Fruit fly (Drosophila melanogaster) whole organism, embryonic: Measurements from ENCODE around the gene CG32102.

Experiments used
- BEAF-32 ChIP-seq: fragments of 200-800 bp; sonication (Bioruptor generic); optimal IDR thresholded peaks from 3 replicates; lab custom pipeline; 2017; ENCODE audit warnings: missing biosample characterization, missing genetic modification characterization, mild to moderate bottlenecking, moderate library complexity, missing genetic modification reagents
- CG1024 ChIP-seq: fragments of 200-800 bp; sonication (Bioruptor generic); IDR thresholded peaks from 2 replicates; pipeline ENCODE4 v1.3.6; 2022; ENCODE audit warnings: missing biosample characterization, missing genetic modification characterization
- CG10321 ChIP-seq: fragments of 200-800 bp; sonication (Bioruptor generic); IDR thresholded peaks from 2 replicates; pipeline ENCODE4 v1.3.6; 2022; ENCODE audit warnings: missing biosample characterization, missing genetic modification characterization
- CG11695 ChIP-seq: fragments of 200-800 bp; sonication (Bioruptor generic); IDR thresholded peaks from 3 replicates; pipeline ENCODE4 v1.3.6; 2022; ENCODE audit warnings: missing biosample characterization, missing genetic modification characterization
- CG12744 ChIP-seq: fragments of 200-800 bp; sonication (Bioruptor generic); optimal IDR thresholded peaks from 2 replicates; lab custom pipeline; 2016; ENCODE audit warnings: missing biosample characterization, missing genetic modification characterization
- CG13287 ChIP-seq: fragments of 200-800 bp; sonication (Bioruptor generic); IDR thresholded peaks from 2 replicates; pipeline ENCODE4 v1.3.6; 2022; ENCODE audit warnings: missing biosample characterization, missing genetic modification characterization; ENCODE audit not compliant: partially characterized antibody
- CG14441 ChIP-seq: fragments of 200-800 bp; sonication (Bioruptor generic); IDR thresholded peaks from 2 replicates; pipeline ENCODE4 v1.3.6; 2022; ENCODE audit warnings: missing biosample characterization, missing genetic modification characterization
- CG14965 ChIP-seq: fragments of 200-800 bp; sonication (Bioruptor generic); optimal IDR thresholded peaks from 2 replicates; lab custom pipeline; 2016; ENCODE audit warnings: missing biosample characterization, missing genetic modification characterization, borderline replicate concordance
- CG17385 ChIP-seq: fragments of 200-800 bp; sonication (Bioruptor generic); optimal IDR thresholded peaks from 3 replicates; lab custom pipeline; 2018; ENCODE audit warnings: missing biosample characterization, mild to moderate bottlenecking, missing genetic modification characterization
- CG17612 ChIP-seq: fragments of 200-800 bp; sonication (Bioruptor generic); IDR thresholded peaks from 2 replicates; pipeline ENCODE4 v1.3.6; 2022; ENCODE audit warnings: missing biosample characterization, missing genetic modification characterization
- CG2116 ChIP-seq: fragments of 200-800 bp; sonication (Bioruptor generic); optimal IDR thresholded peaks from 3 replicates; lab custom pipeline; 2018; ENCODE audit warnings: missing biosample characterization, mild to moderate bottlenecking, missing genetic modification characterization
- CG2889 ChIP-seq: fragments of 200-800 bp; sonication (Bioruptor generic); IDR thresholded peaks from 3 replicates; pipeline ENCODE4 v1.3.6; 2022; ENCODE audit warnings: missing biosample characterization, missing genetic modification characterization
- CG32772 ChIP-seq: fragments of 200-800 bp; sonication (Bioruptor generic); IDR thresholded peaks from 2 replicates; pipeline ENCODE4 v1.3.6; 2022; ENCODE audit warnings: missing biosample characterization, missing genetic modification characterization
- CG3281 ChIP-seq: fragments of 200-800 bp; sonication (Bioruptor generic); optimal IDR thresholded peaks from 3 replicates; lab custom pipeline; 2017; ENCODE audit warnings: missing biosample characterization, mild to moderate bottlenecking, missing genetic modification characterization
- CG34422 ChIP-seq: fragments of 200-800 bp; sonication (Bioruptor generic); IDR thresholded peaks from 3 replicates; pipeline ENCODE4 v1.3.6; 2022; ENCODE audit warnings: missing biosample characterization, missing genetic modification characterization
- CG43689 ChIP-seq: fragments of 200-800 bp; sonication (Bioruptor generic); IDR thresholded peaks from 2 replicates; pipeline ENCODE4 v1.3.6; 2022; ENCODE audit warnings: missing biosample characterization, missing genetic modification characterization
- CG4424 ChIP-seq: fragments of 200-800 bp; sonication (Bioruptor generic); optimal IDR thresholded peaks from 3 replicates; lab custom pipeline; 2016; ENCODE audit warnings: missing biosample characterization, missing genetic modification characterization
- CG6854 ChIP-seq: fragments of 200-800 bp; sonication (Bioruptor generic); optimal IDR thresholded peaks from 3 replicates; lab custom pipeline; 2017; ENCODE audit warnings: missing biosample characterization, mild to moderate bottlenecking, missing genetic modification characterization
- CG8388 ChIP-seq: fragments of 200-800 bp; sonication (Bioruptor generic); optimal IDR thresholded peaks from 2 replicates; lab custom pipeline; 2019; ENCODE audit warnings: missing biosample characterization, mild to moderate bottlenecking, missing genetic modification characterization, moderate library complexity
- CG8944 ChIP-seq: fragments of 200-800 bp; sonication (Bioruptor generic); optimal IDR thresholded peaks from 3 replicates; lab custom pipeline; 2016; ENCODE audit warnings: missing biosample characterization, missing genetic modification characterization
- Dip3 ChIP-seq: fragments of 200-800 bp; sonication (Bioruptor generic); optimal IDR thresholded peaks from 3 replicates; lab custom pipeline; 2016; ENCODE audit warnings: missing biosample characterization, missing genetic modification characterization
- Dref ChIP-seq: fragments of 200-800 bp; sonication (Bioruptor generic); IDR thresholded peaks from 2 replicates; pipeline ENCODE4 v1.3.6; 2022; ENCODE audit warnings: missing biosample characterization, missing genetic modification characterization
- E2f2 ChIP-seq: fragments of 200-800 bp; sonication (Bioruptor generic); IDR thresholded peaks from 2 replicates; pipeline ENCODE4 v1.3.6; 2022; ENCODE audit warnings: missing biosample characterization, missing genetic modification characterization
- GATAe ChIP-seq: fragments of 200-800 bp; sonication (Bioruptor generic); conservative IDR thresholded peaks from 2 replicates; pipeline ENCODE4 v1.3.6; 2022; ENCODE audit warnings: missing biosample characterization, missing genetic modification characterization
- Nf-YB ChIP-seq: fragments of 200-800 bp; sonication (Bioruptor generic); optimal IDR thresholded peaks from 3 replicates; lab custom pipeline; 2019; ENCODE audit warnings: missing biosample characterization, mild to moderate bottlenecking, missing genetic modification characterization, moderate library complexity
- Oaz ChIP-seq: fragments of 200-800 bp; sonication (Bioruptor generic); IDR thresholded peaks from 2 replicates; pipeline ENCODE4 v1.3.6; 2022; ENCODE audit warnings: missing biosample characterization, missing genetic modification characterization
- Sox102F ChIP-seq: fragments of 200-800 bp; sonication (Bioruptor generic); optimal IDR thresholded peaks from 2 replicates; lab custom pipeline; 2018; ENCODE audit warnings: missing biosample characterization, mild to moderate bottlenecking, missing genetic modification characterization, moderate library complexity
- Taf1 ChIP-seq: fragments of 200-800 bp; sonication (Bioruptor generic); IDR thresholded peaks from 2 replicates; pipeline ENCODE4 v1.3.6; 2022; ENCODE audit warnings: missing biosample characterization, missing genetic modification characterization
- Xrp1 ChIP-seq: fragments of 200-800 bp; sonication (Bioruptor generic); IDR thresholded peaks from 2 replicates; pipeline ENCODE4 v1.3.6; 2022; ENCODE audit warnings: missing biosample characterization, missing genetic modification characterization
- abd-A ChIP-seq: fragments of 200-800 bp; sonication (Bioruptor generic); optimal IDR thresholded peaks from 3 replicates; lab custom pipeline; 2019; ENCODE audit warnings: missing biosample characterization, mild to moderate bottlenecking, missing genetic modification characterization, moderate library complexity
- caup ChIP-seq: fragments of 200-800 bp; sonication (Bioruptor generic); optimal IDR thresholded peaks from 3 replicates; lab custom pipeline; 2017; ENCODE audit warnings: missing biosample characterization, mild to moderate bottlenecking, missing genetic modification characterization, moderate library complexity; ENCODE audit not compliant: severe bottlenecking
- dati ChIP-seq: fragments of 200-800 bp; sonication (Bioruptor generic); IDR thresholded peaks from 2 replicates; pipeline ENCODE4 v1.3.6; 2022; ENCODE audit warnings: missing biosample characterization, missing genetic modification characterization
- ems ChIP-seq: fragments of 200-800 bp; sonication (Bioruptor generic); optimal IDR thresholded peaks from 3 replicates; lab custom pipeline; 2016; ENCODE audit warnings: missing biosample characterization, missing genetic modification characterization
- gsb-n ChIP-seq: fragments of 200-800 bp; sonication (Bioruptor generic); optimal IDR thresholded peaks from 3 replicates; lab custom pipeline; 2018; ENCODE audit warnings: missing biosample characterization, mild to moderate bottlenecking, missing genetic modification characterization
- gt ChIP-seq: fragments of 200-800 bp; sonication (Bioruptor generic); IDR thresholded peaks from 2 replicates; pipeline ENCODE4 v1.3.6; 2022; ENCODE audit warnings: missing biosample characterization, missing genetic modification characterization
- jing ChIP-seq: fragments of 200-800 bp; sonication (Bioruptor generic); optimal IDR thresholded peaks from 2 replicates; lab custom pipeline; 2018; ENCODE audit warnings: missing biosample characterization, mild to moderate bottlenecking, missing genetic modification characterization
- nom ChIP-seq: fragments of 200-800 bp; sonication (Bioruptor generic); optimal IDR thresholded peaks from 2 replicates; lab custom pipeline; 2017; ENCODE audit warnings: missing biosample characterization, missing genetic modification characterization, mild to moderate bottlenecking, moderate library complexity, missing genetic modification reagents
- peb ChIP-seq: fragments of 200-800 bp; sonication (Bioruptor generic); IDR thresholded peaks from 2 replicates; pipeline ENCODE4 v1.3.6; 2022; ENCODE audit warnings: missing biosample characterization, missing genetic modification characterization
- pho ChIP-seq: fragments of 200-800 bp; sonication (Bioruptor generic); optimal IDR thresholded peaks from 2 replicates; lab custom pipeline; 2016; ENCODE audit warnings: missing biosample characterization, missing genetic modification characterization
- sc ChIP-seq, 3 experiments: fragments of >200 bp in 2 of 3; fragments of 200-800 bp in 1 of 3; sonication (Bioruptor generic) in 1 of 3; optimal IDR thresholded peaks; 2 replicates in 2 of 3; 3 replicates in 1 of 3; lab custom pipeline; 2017; ENCODE audit warnings: mild to moderate bottlenecking in 1 of 3, missing biosample characterization in 1 of 3, missing genetic modification characterization in 1 of 3, missing genetic modification reagents in 1 of 3
- sd ChIP-seq: fragments of 200-800 bp; sonication (Bioruptor generic); optimal IDR thresholded peaks from 3 replicates; lab custom pipeline; 2018; ENCODE audit warnings: missing biosample characterization, mild to moderate bottlenecking, missing genetic modification characterization, moderate library complexity
- sr ChIP-seq: fragments of 200-800 bp; sonication (Bioruptor generic); IDR thresholded peaks from 3 replicates; pipeline ENCODE4 v1.3.6; 2022; ENCODE audit warnings: missing biosample characterization, missing genetic modification characterization
- ssp ChIP-seq: fragments of 200-800 bp; sonication (Bioruptor generic); IDR thresholded peaks from 2 replicates; pipeline ENCODE4 v1.3.6; 2022; ENCODE audit warnings: missing biosample characterization, missing genetic modification characterization
- tll ChIP-seq, 2 experiments: fragments of 200-800 bp in 1 of 2; fragments of >200 bp in 1 of 2; sonication (Bioruptor generic) in 1 of 2; optimal IDR thresholded peaks; 2 replicates each; lab custom pipeline; 2017 to 2019; ENCODE audit warnings: missing biosample characterization in 2 of 2, missing genetic modification characterization in 2 of 2, mild to moderate bottlenecking in 1 of 2, moderate library complexity in 1 of 2
- toy ChIP-seq: fragments of 200-800 bp; sonication (Bioruptor generic); IDR thresholded peaks from 2 replicates; pipeline ENCODE4 v1.3.6; 2022; ENCODE audit warnings: missing biosample characterization, missing genetic modification characterization
- tx ChIP-seq: fragments of 200-800 bp; sonication (Bioruptor generic); optimal IDR thresholded peaks from 2 replicates; lab custom pipeline; 2016; ENCODE audit warnings: missing biosample characterization, missing genetic modification characterization
- unc-4 ChIP-seq: fragments of 200-800 bp; sonication (Bioruptor generic); IDR thresholded peaks from 2 replicates; pipeline ENCODE4 v1.3.6; 2022; ENCODE audit warnings: missing biosample characterization, missing genetic modification characterization; ENCODE audit not compliant: partially characterized antibody
- unpg ChIP-seq: fragments of 200-800 bp; sonication (Bioruptor generic); optimal IDR thresholded peaks from 3 replicates; lab custom pipeline; 2018; ENCODE audit warnings: missing biosample characterization, mild to moderate bottlenecking, missing genetic modification characterization, moderate library complexity
- zen2 ChIP-seq: fragments of 200-800 bp; sonication (Bioruptor generic); IDR thresholded peaks from 3 replicates; pipeline ENCODE4 v1.3.6; 2022; ENCODE audit warnings: missing biosample characterization, missing genetic modification characterization; ENCODE audit not compliant: partially characterized antibody
- zfh2 ChIP-seq: fragments of 200-800 bp; sonication (Bioruptor generic); optimal IDR thresholded peaks from 2 replicates; lab custom pipeline; 2016; ENCODE audit warnings: missing biosample characterization, missing genetic modification characterization

CG32102 gene

dm6 chr3L:12468016-12468415 is 1.6 kb downstream of the CG32102 start, which contains the start of gene eyg (continued):
- TF ChIP-seq Nf-YB (GFP tag; lab: Kevin White, UChicago) (peak; percentile 100), pho (peak; percentile 8), CG1024 (GFP tag; lab: Robert Waterston, UW) (0 out of 2 replicates have a peak, but pooled peaks have one; percentile 12), dati (no peak), toy (GFP tag; lab: Robert Waterston, UW) (no peak), CG43689 (GFP tag; lab: Robert Waterston, UW) (no peak), CG6854 (no peak), sd (tag; lab: Kevin White, UChicago) (no peak), sc (optimal IDR thresholded peaks at IDR 0.05; lab: Kevin White, UChicago) (no peak), sc (GFP tag; optimal IDR thresholded peaks at IDR 0.05; lab: Kevin White, UChicago) (no peak), CG11695 (GFP tag; lab: Robert Waterston, UW) (0 out of 3 replicates have a peak, but pooled peaks have one; percentile 35), E2f2 (GFP tag; lab: Robert Waterston, UW) (peak; percentile 21; the same call in 1 of the 2 replicates), ems (no peak), tx (GFP tag; lab: Kevin White, UChicago) (peak; percentile 18), gt (GFP tag; lab: Robert Waterston, UW) (no peak), CG8944 (GFP tag; lab: Kevin White, UChicago) (no peak), CG32772 (GFP tag; lab: Robert Waterston, UW) (no peak), unpg (no peak), sr (no peak; the same call in 2 of the 3 replicates), CG4424 (GFP tag; lab: Kevin White, UChicago) (no peak), unc-4 (GFP tag; lab: Robert Waterston, UW) (no peak), CG2889 (GFP tag; lab: Robert Waterston, UW) (no peak), CG8388 (GFP tag; lab: Kevin White, UChicago) (peak; percentile 32), gsb-n (tag; lab: Kevin White, UChicago) (peak; percentile 55), CG12744 (GFP tag; lab: Kevin White, UChicago) (no peak), CG17612 (GFP tag; lab: Robert Waterston, UW) (no peak), zen2 (GFP tag; lab: Robert Waterston, UW) (0 out of 3 replicates have a peak, but pooled peaks have one; percentile 25), Xrp1 (peak; percentile 64; the same call in 1 of the 2 replicates), ssp (GFP tag; lab: Robert Waterston, UW) (no peak), CG10321 (GFP tag; lab: Robert Waterston, UW) (peak; percentile 100), Sox102F (no peak), caup (no peak), Taf1 (GFP tag; lab: Robert Waterston, UW) (no peak), CG3281 (GFP tag; lab: Kevin White, UChicago) (no peak), tll (GFP tag; optimal IDR thresholded peaks at IDR 0.05; lab: Kevin White, UChicago) (peak in 1 of 2 experiments; percentile 36), BEAF-32 (GFP tag; lab: Kevin White, UChicago) (no peak), CG14441 (GFP tag; lab: Robert Waterston, UW) (no peak), Dip3 (GFP tag; lab: Kevin White, UChicago) (no peak), jing (peak; percentile 18), Dref (GFP tag; lab: Robert Waterston, UW) (no peak), abd-A (tag; lab: Kevin White, UChicago) (no peak), CG34422 (GFP tag; lab: Robert Waterston, UW) (no peak; the same call in 2 of the 3 replicates), nom (GFP tag; lab: Kevin White, UChicago) (peak; percentile 5), Oaz (GFP tag; lab: Robert Waterston, UW) (no peak), zfh2 (no peak), peb (GFP tag; lab: Robert Waterston, UW) (no peak), GATAe (peak; percentile 26; the same call in 1 of the 2 replicates), CG13287 (GFP tag; lab: Robert Waterston, UW) (peak; percentile 46), CG14965 (GFP tag; lab: Kevin White, UChicago) (no peak), CG17385 (GFP tag; lab: Kevin White, UChicago) (peak; percentile 100), CG2116 (GFP tag; lab: Kevin White, UChicago) (peak; percentile 24)
